Worm (Caenorhabditis elegans): ENCODE results near the gene ulp-2.

DNA sequence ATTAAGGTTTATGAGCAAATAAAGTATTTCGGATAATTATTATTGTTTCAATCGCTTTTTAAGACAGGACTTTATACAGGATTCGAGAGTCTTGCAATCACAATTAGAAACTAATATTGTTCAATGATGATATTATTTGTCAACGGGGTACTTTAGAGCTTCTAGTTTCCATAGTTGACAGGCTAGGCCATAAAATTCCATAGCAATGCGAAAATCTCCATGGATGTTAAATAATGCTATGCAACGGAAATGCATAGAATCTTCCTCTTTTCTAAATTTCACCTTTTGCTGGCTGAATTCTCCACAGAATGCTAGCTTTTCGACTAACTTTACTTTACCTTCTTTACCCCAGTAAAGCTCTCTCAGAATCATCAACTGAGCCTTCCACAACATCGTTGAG, 48.4 kb upstream of the ulp-2 start, which contains the start of gene F59A6.3:
- TF ChIP-seq lsy-2 (tag; optimal IDR thresholded peaks at IDR 0.05) (no peak), snpc-4 (tag; optimal IDR thresholded peaks at IDR 0.05) (no peak), ces-1 (GFP tag; optimal IDR thresholded peaks at IDR 0.05) (no peak), unc-62 (GFP tag; optimal IDR thresholded peaks at IDR 0.05) (no peak), pha-4 (tag; optimal IDR thresholded peaks at IDR 0.05) (no peak), blmp-1 (tag; optimal IDR thresholded peaks at IDR 0.05) (no peak), ceh-83 (GFP tag; optimal IDR thresholded peaks at IDR 0.05) (no peak), ztf-11 (tag; optimal IDR thresholded peaks at IDR 0.05) (no peak), nhr-28 (tag; optimal IDR thresholded peaks at IDR 0.05) (no peak)
